Fruit fly (Drosophila melanogaster) whole organism, embryonic: Measurements from ENCODE around the gene CCT3.

Source experiments
- B-H2 ChIP-seq: fragments of 200-800 bp; sonication (Bioruptor generic); optimal IDR thresholded peaks from 2 replicates; lab custom pipeline; 2018; ENCODE audit warnings: missing biosample characterization, mild to moderate bottlenecking, missing genetic modification characterization
- CG10274 ChIP-seq: fragments of 200-800 bp; sonication (Bioruptor generic); optimal IDR thresholded peaks from 3 replicates; lab custom pipeline; 2017; ENCODE audit warnings: missing biosample characterization, mild to moderate bottlenecking, missing genetic modification characterization
- CG10462 ChIP-seq: fragments of 200-800 bp; sonication (Bioruptor generic); optimal IDR thresholded peaks from 2 replicates; lab custom pipeline; 2016; ENCODE audit warnings: missing biosample characterization, missing genetic modification characterization
- CG11085 ChIP-seq: fragments of 200-800 bp; sonication (Bioruptor generic); IDR thresholded peaks from 2 replicates; pipeline ENCODE4 v1.3.6; 2022; ENCODE audit warnings: missing biosample characterization, missing genetic modification characterization
- CG11093 ChIP-seq: fragments of 200-800 bp; sonication (Bioruptor generic); IDR thresholded peaks from 3 replicates; pipeline ENCODE4 v1.3.6; 2022; ENCODE audit warnings: missing biosample characterization, missing genetic modification characterization
- CG11723 ChIP-seq: fragments of 200-800 bp; sonication (Bioruptor generic); optimal IDR thresholded peaks from 2 replicates; lab custom pipeline; 2017; ENCODE audit warnings: missing biosample characterization, mild to moderate bottlenecking, missing genetic modification characterization
- CG12219 ChIP-seq: fragments of 200-800 bp; sonication (Bioruptor generic); optimal IDR thresholded peaks from 3 replicates; lab custom pipeline; 2018; ENCODE audit warnings: missing biosample characterization, mild to moderate bottlenecking, missing genetic modification characterization
- CG12299 ChIP-seq: fragments of 200-800 bp; sonication (Bioruptor generic); optimal IDR thresholded peaks from 2 replicates; lab custom pipeline; 2018; ENCODE audit warnings: missing biosample characterization, mild to moderate bottlenecking, missing genetic modification characterization
- CG12769 ChIP-seq: fragments of 200-800 bp; sonication (Bioruptor generic); optimal IDR thresholded peaks from 2 replicates; lab custom pipeline; 2019; ENCODE audit warnings: missing biosample characterization, mild to moderate bottlenecking, missing genetic modification characterization, moderate library complexity
- CG13296 ChIP-seq: fragments of 200-800 bp; sonication (Bioruptor generic); optimal IDR thresholded peaks from 3 replicates; lab custom pipeline; 2018; ENCODE audit warnings: missing biosample characterization, mild to moderate bottlenecking, missing genetic modification characterization
- CG13894 ChIP-seq: fragments of 200-800 bp; sonication (Bioruptor generic); optimal IDR thresholded peaks from 3 replicates; lab custom pipeline; 2018; ENCODE audit warnings: missing biosample characterization, mild to moderate bottlenecking, missing genetic modification characterization, moderate library complexity
- CG1603 ChIP-seq: fragments of 200-800 bp; sonication (Bioruptor generic); optimal IDR thresholded peaks from 2 replicates; lab custom pipeline; 2019; ENCODE audit warnings: missing biosample characterization, mild to moderate bottlenecking, missing genetic modification characterization, moderate library complexity
- CG17361 ChIP-seq: fragments of 200-800 bp; sonication (Bioruptor generic); IDR thresholded peaks from 3 replicates; pipeline ENCODE4 v1.3.6; 2022; ENCODE audit warnings: missing biosample characterization, missing genetic modification characterization
- CG2199 ChIP-seq: fragments of 200-800 bp; sonication (Bioruptor generic); IDR thresholded peaks from 3 replicates; pipeline ENCODE4 v1.3.6; 2022; ENCODE audit warnings: missing biosample characterization, missing genetic modification characterization
- CG2202 ChIP-seq: fragments of 200-800 bp; sonication (Bioruptor generic); optimal IDR thresholded peaks from 2 replicates; lab custom pipeline; 2018; ENCODE audit warnings: missing biosample characterization, mild to moderate bottlenecking, missing genetic modification characterization
- CG5245 ChIP-seq: fragments of 200-800 bp; sonication (Bioruptor generic); optimal IDR thresholded peaks from 3 replicates; lab custom pipeline; 2016; ENCODE audit warnings: missing biosample characterization, missing genetic modification characterization
- CG7928 ChIP-seq: fragments of 200-800 bp; sonication (Bioruptor generic); optimal IDR thresholded peaks from 2 replicates; lab custom pipeline; 2017; ENCODE audit warnings: missing biosample characterization, mild to moderate bottlenecking, missing genetic modification characterization
- CG7987 ChIP-seq: fragments of 200-800 bp; sonication (Bioruptor generic); optimal IDR thresholded peaks from 2 replicates; lab custom pipeline; 2018; ENCODE audit warnings: missing biosample characterization, mild to moderate bottlenecking, missing genetic modification characterization, moderate library complexity
- CG8089 ChIP-seq: fragments of 200-800 bp; sonication (Bioruptor generic); optimal IDR thresholded peaks from 3 replicates; lab custom pipeline; 2016; ENCODE audit warnings: missing biosample characterization, missing genetic modification characterization
- CG8944 ChIP-seq: fragments of 200-800 bp; sonication (Bioruptor generic); optimal IDR thresholded peaks from 3 replicates; lab custom pipeline; 2016; ENCODE audit warnings: missing biosample characterization, missing genetic modification characterization
- CG9797 ChIP-seq: fragments of 200-800 bp; sonication (Bioruptor generic); optimal IDR thresholded peaks from 3 replicates; lab custom pipeline; 2018; ENCODE audit warnings: missing biosample characterization, mild to moderate bottlenecking, missing genetic modification characterization
- CG9876 ChIP-seq: fragments of 200-800 bp; sonication (Bioruptor generic); optimal IDR thresholded peaks from 2 replicates; lab custom pipeline; 2016; ENCODE audit warnings: missing biosample characterization, missing genetic modification characterization
- Dp ChIP-seq: fragments of 200-800 bp; sonication (Bioruptor generic); optimal IDR thresholded peaks from 2 replicates; lab custom pipeline; 2018; ENCODE audit warnings: missing biosample characterization, mild to moderate bottlenecking, missing genetic modification characterization, moderate library complexity
- ERR ChIP-seq: fragments of 200-800 bp; sonication (Bioruptor generic); optimal IDR thresholded peaks from 2 replicates; lab custom pipeline; 2016; ENCODE audit warnings: missing biosample characterization, missing genetic modification characterization
- Hmr ChIP-seq: fragments of 200-800 bp; sonication (Bioruptor generic); optimal IDR thresholded peaks from 3 replicates; lab custom pipeline; 2017; ENCODE audit warnings: mild to moderate bottlenecking, missing biosample characterization, missing genetic modification reagents, missing genetic modification characterization
- Hmx ChIP-seq: fragments of 200-800 bp; sonication (Bioruptor generic); optimal IDR thresholded peaks from 2 replicates; lab custom pipeline; 2016; ENCODE audit warnings: missing biosample characterization, missing genetic modification characterization
- Mad ChIP-seq: fragments of 200-800 bp; sonication (Bioruptor generic); optimal IDR thresholded peaks from 2 replicates; lab custom pipeline; 2016; ENCODE audit warnings: missing biosample characterization, missing genetic modification characterization
- Optix ChIP-seq: fragments of 200-800 bp; sonication (Bioruptor generic); IDR thresholded peaks from 3 replicates; pipeline ENCODE4 v1.3.6; 2022; ENCODE audit warnings: missing biosample characterization, missing genetic modification characterization
- Scr ChIP-seq: fragments of 200-800 bp; sonication (Bioruptor generic); IDR thresholded peaks from 2 replicates; pipeline ENCODE4 v1.3.6; 2022; ENCODE audit warnings: missing biosample characterization, missing genetic modification characterization; ENCODE audit not compliant: partially characterized antibody
- Sry-β ChIP-seq: fragments of 200-800 bp; sonication (Bioruptor generic); optimal IDR thresholded peaks from 2 replicates; lab custom pipeline; 2018; ENCODE audit warnings: missing biosample characterization, mild to moderate bottlenecking, missing genetic modification characterization, moderate library complexity
- Stat92E ChIP-seq, 3 experiments: fragments of >200 bp in 2 of 3; fragments of 200-800 bp in 1 of 3; sonication (Bioruptor generic) in 1 of 3; optimal IDR thresholded peaks; 2 replicates each; lab custom pipeline; 2017 to 2019; ENCODE audit warnings: missing biosample characterization in 3 of 3, missing genetic modification characterization in 3 of 3, mild to moderate bottlenecking in 1 of 3, moderate library complexity in 1 of 3
- Xbp1 ChIP-seq: fragments of 200-800 bp; sonication (Bioruptor generic); optimal IDR thresholded peaks from 3 replicates; lab custom pipeline; 2016; ENCODE audit warnings: missing biosample characterization, mild to moderate bottlenecking, missing genetic modification characterization
- crc ChIP-seq: fragments of 200-800 bp; sonication (Bioruptor generic); optimal IDR thresholded peaks from 2 replicates; lab custom pipeline; 2016; ENCODE audit warnings: missing biosample characterization, missing genetic modification characterization
- croc ChIP-seq: fragments of 200-800 bp; sonication (Bioruptor generic); conservative IDR thresholded peaks from 3 replicates; pipeline ENCODE4 v1.3.6; 2022; ENCODE audit warnings: missing biosample characterization, missing genetic modification characterization
- da ChIP-seq: fragments of 200-800 bp; sonication (Bioruptor generic); optimal IDR thresholded peaks from 2 replicates; lab custom pipeline; 2016; ENCODE audit warnings: missing biosample characterization, missing genetic modification characterization
- dati ChIP-seq: fragments of 200-800 bp; sonication (Bioruptor generic); IDR thresholded peaks from 2 replicates; pipeline ENCODE4 v1.3.6; 2022; ENCODE audit warnings: missing biosample characterization, missing genetic modification characterization
- dpn ChIP-seq, 2 experiments: fragments of 200-800 bp; sonication (Bioruptor generic); optimal IDR thresholded peaks; 3 replicates each; lab custom pipeline; 2016; ENCODE audit warnings: missing biosample characterization in 2 of 2, missing genetic modification characterization in 2 of 2
- ems ChIP-seq: fragments of 200-800 bp; sonication (Bioruptor generic); optimal IDR thresholded peaks from 3 replicates; lab custom pipeline; 2016; ENCODE audit warnings: missing biosample characterization, missing genetic modification characterization
- eve ChIP-seq, 2 experiments: fragments of >200 bp; optimal IDR thresholded peaks; 2 replicates each; lab custom pipeline; 2017; ENCODE audit warnings: missing biosample characterization in 2 of 2, missing genetic modification characterization in 2 of 2
- ewg ChIP-seq: fragments of 200-800 bp; sonication (Bioruptor generic); optimal IDR thresholded peaks from 3 replicates; lab custom pipeline; 2017; ENCODE audit warnings: mild to moderate bottlenecking, missing biosample characterization, missing genetic modification reagents, missing genetic modification characterization
- fd102C ChIP-seq: fragments of 200-800 bp; sonication (Bioruptor generic); optimal IDR thresholded peaks from 2 replicates; lab custom pipeline; 2018; ENCODE audit warnings: missing biosample characterization, mild to moderate bottlenecking, missing genetic modification characterization, moderate library complexity
- gro ChIP-seq: fragments of 200-800 bp; sonication (Bioruptor generic); optimal IDR thresholded peaks from 2 replicates; lab custom pipeline; 2016; ENCODE audit warnings: missing biosample characterization, missing genetic modification characterization
- hb ChIP-seq: fragments of 200-800 bp; sonication (Bioruptor generic); IDR thresholded peaks from 3 replicates; pipeline ENCODE4 v1.3.6; 2022; ENCODE audit warnings: missing biosample characterization, missing genetic modification characterization; ENCODE audit not compliant: partially characterized antibody
- ken ChIP-seq: fragments of 200-800 bp; sonication (Bioruptor generic); IDR thresholded peaks from 3 replicates; pipeline ENCODE4 v1.3.6; 2022; ENCODE audit warnings: missing biosample characterization, missing genetic modification characterization
- kni ChIP-seq: fragments of 200-800 bp; sonication (Bioruptor generic); optimal IDR thresholded peaks from 3 replicates; lab custom pipeline; 2017; ENCODE audit warnings: mild to moderate bottlenecking, missing biosample characterization, missing genetic modification reagents, missing genetic modification characterization
- prd ChIP-seq, 3 experiments: fragments of >200 bp in 2 of 3; fragments of 200-800 bp in 1 of 3; sonication (Bioruptor generic) in 1 of 3; optimal IDR thresholded peaks in 2 of 3; IDR thresholded peaks in 1 of 3; 2 replicates in 2 of 3; 3 replicates in 1 of 3; pipeline versions ENCODE4 v1.3.6 to Lab custom; 2017 to 2022; ENCODE audit warnings: missing biosample characterization in 1 of 3, missing genetic modification characterization in 1 of 3
- sima ChIP-seq: fragments of 200-800 bp; sonication (Bioruptor generic); optimal IDR thresholded peaks from 2 replicates; lab custom pipeline; 2016; ENCODE audit warnings: missing biosample characterization, missing genetic modification characterization
- slbo ChIP-seq: fragments of 200-800 bp; sonication (Bioruptor generic); IDR thresholded peaks from 2 replicates; pipeline ENCODE4 v1.3.6; 2022; ENCODE audit warnings: missing biosample characterization, missing genetic modification characterization
- toy ChIP-seq: fragments of 200-800 bp; sonication (Bioruptor generic); IDR thresholded peaks from 2 replicates; pipeline ENCODE4 v1.3.6; 2022; ENCODE audit warnings: missing biosample characterization, missing genetic modification characterization
- vfl ChIP-seq: fragments of 200-800 bp; sonication (Bioruptor generic); optimal IDR thresholded peaks from 2 replicates; lab custom pipeline; 2016; ENCODE audit warnings: missing biosample characterization, missing genetic modification characterization
- wor ChIP-seq: fragments of 200-800 bp; sonication (Bioruptor generic); IDR thresholded peaks from 2 replicates; pipeline ENCODE4 v1.3.6; 2022; ENCODE audit warnings: missing biosample characterization, missing genetic modification characterization

Gene CCT3

DNA sequence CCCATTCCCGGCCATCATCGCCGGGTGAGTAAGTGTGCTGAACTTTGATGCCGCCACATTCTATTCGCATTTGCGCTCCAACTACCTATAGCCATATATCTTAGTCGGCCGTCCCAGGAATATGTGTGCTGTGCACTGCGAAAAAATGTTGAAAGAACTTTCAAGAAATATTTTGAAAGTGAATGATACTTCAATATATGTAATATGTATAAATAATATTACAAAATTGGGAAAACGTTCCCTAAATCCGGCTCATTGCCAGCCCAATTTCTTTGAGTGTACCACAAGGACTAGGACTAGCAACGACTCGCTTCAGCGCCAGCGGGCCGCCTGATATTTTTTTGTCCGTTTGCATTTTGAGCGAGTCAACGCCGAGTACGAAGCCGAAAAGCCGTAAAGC lies 25.8 kb downstream of the CCT3 start (continued):
- TF ChIP-seq CG12219 (no peak), hb (GFP tag; lab: Robert Waterston, UW) (no peak), CG11723 (GFP tag; lab: Kevin White, UChicago) (no peak), CG9797 (GFP tag; lab: Kevin White, UChicago) (no peak), CG8944 (no peak), CG10274 (no peak), ERR (GFP tag; lab: Kevin White, UChicago) (no peak), crc (GFP tag; lab: Kevin White, UChicago) (no peak), croc (no peak), CG12769 (no peak), CG5245 (GFP tag; lab: Kevin White, UChicago) (no peak), fd102C (no peak), gro (GFP tag; lab: Kevin White, UChicago) (no peak), CG13894 (tag; lab: Kevin White, UChicago) (no peak), CG9876 (GFP tag; lab: Kevin White, UChicago) (no peak), Xbp1 (GFP tag; lab: Kevin White, UChicago) (no peak), CG8089 (GFP tag; lab: Kevin White, UChicago) (no peak), CG1603 (tag; lab: Kevin White, UChicago) (peak; percentile 40), vfl (GFP tag; lab: Kevin White, UChicago) (no peak), eve (GFP tag; optimal IDR thresholded peaks at IDR 0.05; lab: Kevin White, UChicago) (no peak), Hmx (GFP tag; lab: Kevin White, UChicago) (no peak), dpn (GFP tag; optimal IDR thresholded peaks at IDR 0.05; lab: Kevin White, UChicago) (peak in 1 of 2 experiments; percentile 5), dati (GFP tag; lab: Robert Waterston, UW) (no peak), ems (no peak), CG13296 (GFP tag; lab: Kevin White, UChicago) (no peak), prd (optimal IDR thresholded peaks at IDR 0.05; lab: Kevin White, UChicago) (no peak), prd (GFP tag; IDR thresholded peaks at IDR 0.05; lab: Robert Waterston, UW) (peak; percentile 78; the same call in 2 of the 3 replicates), CG10462 (no peak), kni (GFP tag; lab: Kevin White, UChicago) (no peak), Sry-β (no peak), CG17361 (GFP tag; lab: Robert Waterston, UW) (0 out of 3 replicates have a peak, but pooled peaks have one; percentile 17), Dp (GFP tag; lab: Kevin White, UChicago) (no peak), slbo (no peak), CG7987 (GFP tag; lab: Kevin White, UChicago) (no peak), Hmr (no peak), Mad (GFP tag; lab: Kevin White, UChicago) (no peak), CG7928 (no peak), da (GFP tag; lab: Kevin White, UChicago) (no peak), ewg (GFP tag; lab: Kevin White, UChicago) (no peak), Scr (GFP tag; lab: Robert Waterston, UW) (no peak), CG11093 (GFP tag; lab: Robert Waterston, UW) (no peak), wor (no peak), toy (GFP tag; lab: Robert Waterston, UW) (no peak), CG2202 (no peak), ken (GFP tag; lab: Robert Waterston, UW) (no peak), Optix (peak; percentile 13; the same call in 1 of the 3 replicates), Stat92E (GFP tag; optimal IDR thresholded peaks at IDR 0.05; lab: Kevin White, UChicago) (no peak), CG11085 (GFP tag; lab: Robert Waterston, UW) (no peak), CG12299 (tag; lab: Kevin White, UChicago) (no peak), B-H2 (GFP tag; lab: Kevin White, UChicago) (no peak), CG2199 (GFP tag; lab: Robert Waterston, UW) (no peak), sima (no peak)
